Worm (Caenorhabditis elegans) whole organism, early embryonic: Measurements from ENCODE around the gene T08G3.6.

Source experiments
- B0310.2 ChIP-seq: sonication (generic microtip); optimal IDR thresholded peaks from 2 replicates; lab custom pipeline; 2016; ENCODE audit warnings: mild to moderate bottlenecking, missing genetic modification characterization, missing compliant biosample characterization
- F13C5.2 ChIP-seq: sonication (generic microtip); optimal IDR thresholded peaks from 2 replicates; lab custom pipeline; 2017; ENCODE audit warnings: mild to moderate bottlenecking, missing genetic modification characterization, inconsistent platforms, missing compliant biosample characterization
- aly-1 ChIP-seq: sonication (generic microtip); optimal IDR thresholded peaks from 2 replicates; lab custom pipeline; 2016; ENCODE audit warnings: missing genetic modification characterization, missing compliant biosample characterization
- ama-1 ChIP-seq: fragments of 150-350 bp; optimal IDR thresholded peaks from 2 replicates; lab custom pipeline; 2014
- ceh-13 ChIP-seq: fragments of 200-800 bp; sonication (Bioruptor generic); optimal IDR thresholded peaks from 2 replicates; lab custom pipeline; 2018; ENCODE audit warnings: mild to moderate bottlenecking, missing genetic modification characterization, missing compliant biosample characterization
- ceh-36 ChIP-seq: sonication (generic microtip); optimal IDR thresholded peaks from 2 replicates; lab custom pipeline; 2016; ENCODE audit warnings: missing genetic modification characterization, inconsistent platforms, missing compliant biosample characterization
- ets-7 ChIP-seq: sonication (generic microtip); optimal IDR thresholded peaks from 2 replicates; lab custom pipeline; 2016; ENCODE audit warnings: missing genotype, missing genetic modification characterization, missing compliant biosample characterization
- flt-1 ChIP-seq: fragments of 200-800 bp; sonication (Bioruptor generic); IDR thresholded peaks from 2 replicates; pipeline ENCODE4 v1.3.6; 2022; ENCODE audit warnings: missing genetic modification characterization, missing compliant biosample characterization
- hmbx-1 ChIP-seq: sonication (generic microtip); optimal IDR thresholded peaks from 2 replicates; lab custom pipeline; 2016; ENCODE audit warnings: mild to moderate bottlenecking, missing genetic modification characterization, missing compliant biosample characterization
- hmg-4 ChIP-seq: fragments of 200-800 bp; sonication (Bioruptor generic); optimal IDR thresholded peaks from 2 replicates; lab custom pipeline; 2018; ENCODE audit warnings: mild to moderate bottlenecking, missing genetic modification characterization, missing compliant biosample characterization
- hnd-1 ChIP-seq: sonication (generic microtip); optimal IDR thresholded peaks from 2 replicates; lab custom pipeline; 2016; ENCODE audit warnings: missing genetic modification characterization, missing compliant biosample characterization
- pes-1 ChIP-seq: fragments of 200-800 bp; sonication (Bioruptor generic); IDR thresholded peaks from 2 replicates; pipeline ENCODE4 v1.3.6; 2022; ENCODE audit warnings: missing genetic modification reagents, missing genetic modification characterization, missing compliant biosample characterization
- scrt-1 ChIP-seq: fragments of 200-800 bp; sonication (Bioruptor generic); IDR thresholded peaks from 2 replicates; pipeline ENCODE4 v1.3.6; 2022; ENCODE audit warnings: missing genetic modification characterization, missing compliant biosample characterization
- sea-1 ChIP-seq: fragments of 200-800 bp; sonication (Bioruptor generic); conservative IDR thresholded peaks from 2 replicates; pipeline ENCODE4 v1.3.6; 2022; ENCODE audit warnings: missing genetic modification characterization, missing compliant biosample characterization
- tbx-11 ChIP-seq: fragments of 200-800 bp; sonication (Bioruptor generic); IDR thresholded peaks from 2 replicates; pipeline ENCODE4 v1.3.6; 2022; ENCODE audit warnings: missing genetic modification characterization, missing compliant biosample characterization
- tbx-37 ChIP-seq: fragments of 200-800 bp; sonication (Bioruptor generic); conservative IDR thresholded peaks from 2 replicates; pipeline ENCODE4 v1.3.6; 2022; ENCODE audit warnings: missing genetic modification reagents, missing genetic modification characterization, missing compliant biosample characterization
- tra-4 ChIP-seq: sonication (generic microtip); optimal IDR thresholded peaks from 2 replicates; lab custom pipeline; 2017; ENCODE audit warnings: missing genetic modification characterization, missing compliant biosample characterization

Gene T08G3.6

ce11 chrV:16417014-16417413 is 28.8 kb upstream of the T08G3.6 start, which contains the start of gene str-55:
Gene str-55, minus strand, starts transcription at chrV:16417114.
- no peak for TF ChIP-seq F13C5.2 (tag; lab: Kevin White, UChicago)
- TF ChIP-seq tra-4 (tag; lab: Kevin White, UChicago): no peak
- no peak for TF ChIP-seq hnd-1
- TF ChIP-seq hmbx-1 (tag; lab: Kevin White, UChicago): no peak

DNA sequence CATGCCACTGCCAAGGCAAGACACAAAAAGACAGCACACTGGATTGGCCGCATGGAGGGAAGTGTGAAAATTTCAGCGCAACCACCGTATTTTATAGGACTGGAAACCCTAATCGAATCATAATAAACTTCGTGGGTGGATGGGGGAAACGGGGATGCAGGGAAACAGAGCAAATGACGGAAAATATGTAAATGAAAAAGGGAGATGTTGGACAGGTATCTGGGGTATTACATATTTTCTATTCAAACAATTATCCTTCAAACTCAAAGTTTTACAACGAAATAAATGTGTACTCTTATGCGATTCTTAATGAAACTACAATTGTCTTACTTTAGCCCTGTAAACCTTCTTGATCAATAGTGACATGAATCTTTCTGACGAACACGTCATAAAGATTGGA is 26.0 kb upstream of the T08G3.6 start, which contains the start of gene F26D2.16:
Gene F26D2.16, minus strand, starts transcription at position 101 of the 400 bp plus-strand sequence.
- TF ChIP-seq tbx-37 (no peak), F13C5.2 (tag; lab: Kevin White, UChicago) (no peak), ama-1 (lab: Kevin White, UChicago) (no peak), hmbx-1 (tag; lab: Kevin White, UChicago) (no peak), ceh-13 (no peak)

DNA sequence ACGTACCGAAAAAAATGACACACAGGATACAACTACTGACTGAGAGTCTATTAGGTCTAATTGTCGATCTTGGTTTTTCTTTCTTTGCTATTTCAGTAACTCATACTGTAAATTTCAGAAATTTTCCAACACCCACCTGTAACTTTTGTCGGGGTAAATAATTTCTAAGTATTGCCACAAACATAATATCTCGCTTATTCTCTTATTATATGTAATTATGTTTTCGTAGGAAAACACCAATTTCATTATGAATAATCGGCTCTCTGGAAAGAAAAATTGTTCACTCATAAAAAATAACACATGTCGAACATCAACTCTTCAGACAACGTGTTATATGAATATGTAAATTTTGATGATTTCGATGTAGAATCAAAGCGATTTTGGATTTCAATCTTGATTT is 25.1 kb upstream of the T08G3.6 start, which contains the start of gene srw-48:
Gene srw-48, plus strand, starts transcription at position 301 of the 400 bp plus-strand sequence.
- TF ChIP-seq aly-1 (no peak), tra-4 (tag; lab: Kevin White, UChicago) (no peak), ceh-36 (no peak), hnd-1 (no peak), ets-7 (tag; lab: Kevin White, UChicago) (no peak), F13C5.2 (tag; lab: Kevin White, UChicago) (no peak), pes-1 (GFP tag; lab: Robert Waterston, UW) (no peak), tbx-37 (no peak), scrt-1 (GFP tag; lab: Robert Waterston, UW) (no peak), tbx-11 (GFP tag; lab: Robert Waterston, UW) (no peak), flt-1 (GFP tag; lab: Robert Waterston, UW) (no peak), hmg-4 (GFP tag; lab: Kevin White, UChicago) (no peak), hmbx-1 (tag; lab: Kevin White, UChicago) (no peak), sea-1 (GFP tag; lab: Robert Waterston, UW) (no peak), ama-1 (lab: Kevin White, UChicago) (no peak), ceh-13 (no peak), B0310.2 (tag; lab: Kevin White, UChicago) (no peak)

DNA sequence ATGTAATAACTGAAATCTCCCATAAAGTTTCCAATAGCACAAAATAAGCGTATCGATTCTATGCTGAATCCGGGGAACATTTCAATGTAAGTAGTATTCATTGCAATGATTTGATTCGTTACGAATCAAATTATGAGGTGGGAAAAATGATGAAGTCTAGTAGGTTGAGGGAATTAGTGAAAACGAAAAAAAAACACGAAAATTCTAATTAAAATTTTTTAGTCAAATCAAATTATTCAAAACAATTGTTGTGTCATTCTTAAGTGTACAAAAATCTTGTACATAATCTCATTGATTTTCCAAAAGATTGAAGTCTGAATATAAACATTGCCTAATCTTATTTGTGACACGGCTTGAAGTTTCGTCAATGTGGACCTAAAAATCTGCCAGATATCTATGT is 21.3 kb upstream of the T08G3.6 start, which contains the start of gene srw-29:
Gene srw-29, minus strand, starts transcription at position 101 of the 400 bp plus-strand sequence.
- TF ChIP-seq tbx-11 (GFP tag; lab: Robert Waterston, UW) (no peak), tbx-37 (no peak), tra-4 (tag; lab: Kevin White, UChicago) (no peak), ceh-36 (no peak), ceh-13 (no peak), B0310.2 (tag; lab: Kevin White, UChicago) (no peak), pes-1 (GFP tag; lab: Robert Waterston, UW) (no peak), flt-1 (GFP tag; lab: Robert Waterston, UW) (no peak), hmg-4 (GFP tag; lab: Kevin White, UChicago) (no peak), hmbx-1 (tag; lab: Kevin White, UChicago) (no peak), aly-1 (no peak), hnd-1 (no peak), sea-1 (GFP tag; lab: Robert Waterston, UW) (no peak), ets-7 (tag; lab: Kevin White, UChicago) (no peak), F13C5.2 (tag; lab: Kevin White, UChicago) (no peak), scrt-1 (GFP tag; lab: Robert Waterston, UW) (no peak), ama-1 (lab: Kevin White, UChicago) (no peak)

- TF ChIP-seq hmg-4 (GFP tag; lab: Kevin White, UChicago): no peak
These were observed 16.3 kb upstream of the T08G3.6 start, which contains the start of gene F26D2.10 for ce11 chrV:16429503-16429902. Gene F26D2.10, minus strand, starts transcription at chrV:16429603.

DNA sequence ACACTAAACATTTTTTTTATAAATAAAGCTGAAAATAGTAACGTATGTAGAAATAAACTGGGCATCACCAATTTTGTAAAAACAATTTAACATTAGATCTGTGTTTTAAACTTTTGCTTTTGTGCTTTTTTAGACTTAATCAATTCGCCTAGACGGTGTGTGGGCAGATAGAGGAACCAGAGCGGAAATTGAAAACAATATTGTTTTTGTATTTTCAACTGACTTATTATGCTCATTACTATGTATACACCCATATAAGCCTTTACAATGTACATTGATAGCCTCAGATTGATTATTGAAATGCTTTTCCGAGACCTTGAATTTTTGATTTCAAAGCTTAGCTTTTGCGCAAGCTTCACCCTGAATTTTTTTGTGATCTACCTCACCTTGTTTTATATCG is 15.8 kb upstream of the T08G3.6 start, which contains the start of gene str-73:
Gene str-73, plus strand, starts transcription at position 301 of the 400 bp plus-strand sequence.
- no peak for TF ChIP-seq ama-1 (lab: Kevin White, UChicago)
- no peak for TF ChIP-seq pes-1 (GFP tag; lab: Robert Waterston, UW)
- no peak for TF ChIP-seq hmbx-1 (tag; lab: Kevin White, UChicago)
- no peak for TF ChIP-seq sea-1 (GFP tag; lab: Robert Waterston, UW)
- no peak for TF ChIP-seq tbx-37
- TF ChIP-seq hnd-1: no peak
- no peak for TF ChIP-seq ets-7 (tag; lab: Kevin White, UChicago)
- TF ChIP-seq tra-4 (tag; lab: Kevin White, UChicago): no peak
- no peak for TF ChIP-seq ceh-13
- TF ChIP-seq ceh-36: no peak
- no peak for TF ChIP-seq tbx-11 (GFP tag; lab: Robert Waterston, UW)
- TF ChIP-seq scrt-1 (GFP tag; lab: Robert Waterston, UW): no peak
- TF ChIP-seq B0310.2 (tag; lab: Kevin White, UChicago): no peak

DNA sequence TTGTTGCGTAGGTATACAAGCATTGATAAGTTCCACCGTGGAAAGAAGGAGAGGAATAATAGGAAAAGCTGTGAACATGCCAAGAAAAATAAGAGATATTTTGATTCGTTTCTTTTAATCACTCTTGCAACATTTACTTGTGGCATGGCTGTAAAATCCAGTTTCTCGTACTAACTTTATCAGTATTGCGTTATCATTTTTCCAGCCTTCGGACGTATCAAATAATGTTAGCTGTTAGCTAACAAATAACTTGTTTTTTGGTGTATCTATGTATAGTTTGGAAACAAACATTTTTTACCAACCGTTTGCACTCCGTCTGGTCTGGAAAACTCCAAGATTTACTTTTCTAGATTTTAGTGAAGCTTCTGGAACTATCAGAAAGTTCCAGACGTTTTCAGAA is 12.3 kb upstream of the T08G3.6 start, which contains the start of gene clec-234:
Gene clec-234, minus strand, starts transcription at position 101 of the 400 bp plus-strand sequence.
- no peak for TF ChIP-seq B0310.2 (tag; lab: Kevin White, UChicago)
- no peak for TF ChIP-seq ets-7 (tag; lab: Kevin White, UChicago)
- no peak for TF ChIP-seq hnd-1
- TF ChIP-seq scrt-1 (GFP tag; lab: Robert Waterston, UW): no peak
- no peak for TF ChIP-seq ceh-13
- no peak for TF ChIP-seq flt-1 (GFP tag; lab: Robert Waterston, UW)
- no peak for TF ChIP-seq F13C5.2 (tag; lab: Kevin White, UChicago)
- TF ChIP-seq ama-1 (lab: Kevin White, UChicago): no peak
- no peak for TF ChIP-seq hmg-4 (GFP tag; lab: Kevin White, UChicago)
- TF ChIP-seq tbx-37: no peak
- no peak for TF ChIP-seq tra-4 (tag; lab: Kevin White, UChicago)
- no peak for TF ChIP-seq tbx-11 (GFP tag; lab: Robert Waterston, UW)
- TF ChIP-seq sea-1 (GFP tag; lab: Robert Waterston, UW): no peak

DNA sequence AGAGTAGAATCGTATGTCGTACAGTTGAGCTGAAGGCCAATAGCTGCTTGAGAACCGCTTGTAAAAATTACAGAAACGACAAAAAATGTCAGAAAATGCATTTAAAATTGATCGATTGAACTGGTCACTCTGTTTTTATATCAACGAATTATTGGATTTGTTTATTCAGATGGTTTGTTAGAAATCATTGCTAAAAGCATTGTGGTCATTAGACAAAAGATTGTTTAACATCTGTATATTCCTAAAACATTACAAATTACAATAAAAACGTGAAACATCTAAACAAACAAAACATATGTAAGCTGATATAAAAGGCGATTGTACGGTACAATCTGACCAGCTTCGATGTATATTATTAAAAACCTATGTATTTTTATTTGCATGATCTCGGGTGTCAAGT is 10.3 kb upstream of the T08G3.6 start, which contains the start of the genes F26D2.13 and F26D2.14:
Gene F26D2.13, minus strand, starts transcription at position 101 of the 400 bp plus-strand sequence.
Gene F26D2.14, plus strand, starts transcription at position 346 of the 400 bp plus-strand sequence.
- no peak for TF ChIP-seq tra-4 (tag; lab: Kevin White, UChicago)
- TF ChIP-seq pes-1 (GFP tag; lab: Robert Waterston, UW): no peak
- TF ChIP-seq ets-7 (tag; lab: Kevin White, UChicago): no peak
- TF ChIP-seq ama-1 (lab: Kevin White, UChicago): no peak
- no peak for TF ChIP-seq scrt-1 (GFP tag; lab: Robert Waterston, UW)
- no peak for TF ChIP-seq ceh-36
- no peak for TF ChIP-seq hmbx-1 (tag; lab: Kevin White, UChicago)
- TF ChIP-seq F13C5.2 (tag; lab: Kevin White, UChicago): no peak
- no peak for TF ChIP-seq tbx-11 (GFP tag; lab: Robert Waterston, UW)
- TF ChIP-seq ceh-13: no peak
- no peak for TF ChIP-seq hnd-1
- no peak for TF ChIP-seq hmg-4 (GFP tag; lab: Kevin White, UChicago)
- TF ChIP-seq sea-1 (GFP tag; lab: Robert Waterston, UW): no peak
- no peak for TF ChIP-seq B0310.2 (tag; lab: Kevin White, UChicago)
- no peak for TF ChIP-seq aly-1
- no peak for TF ChIP-seq flt-1 (GFP tag; lab: Robert Waterston, UW)
- no peak for TF ChIP-seq tbx-37
